Fruit fly (Drosophila melanogaster): Measurements from ENCODE around the gene GILT1.

GILT1 gene

DNA sequence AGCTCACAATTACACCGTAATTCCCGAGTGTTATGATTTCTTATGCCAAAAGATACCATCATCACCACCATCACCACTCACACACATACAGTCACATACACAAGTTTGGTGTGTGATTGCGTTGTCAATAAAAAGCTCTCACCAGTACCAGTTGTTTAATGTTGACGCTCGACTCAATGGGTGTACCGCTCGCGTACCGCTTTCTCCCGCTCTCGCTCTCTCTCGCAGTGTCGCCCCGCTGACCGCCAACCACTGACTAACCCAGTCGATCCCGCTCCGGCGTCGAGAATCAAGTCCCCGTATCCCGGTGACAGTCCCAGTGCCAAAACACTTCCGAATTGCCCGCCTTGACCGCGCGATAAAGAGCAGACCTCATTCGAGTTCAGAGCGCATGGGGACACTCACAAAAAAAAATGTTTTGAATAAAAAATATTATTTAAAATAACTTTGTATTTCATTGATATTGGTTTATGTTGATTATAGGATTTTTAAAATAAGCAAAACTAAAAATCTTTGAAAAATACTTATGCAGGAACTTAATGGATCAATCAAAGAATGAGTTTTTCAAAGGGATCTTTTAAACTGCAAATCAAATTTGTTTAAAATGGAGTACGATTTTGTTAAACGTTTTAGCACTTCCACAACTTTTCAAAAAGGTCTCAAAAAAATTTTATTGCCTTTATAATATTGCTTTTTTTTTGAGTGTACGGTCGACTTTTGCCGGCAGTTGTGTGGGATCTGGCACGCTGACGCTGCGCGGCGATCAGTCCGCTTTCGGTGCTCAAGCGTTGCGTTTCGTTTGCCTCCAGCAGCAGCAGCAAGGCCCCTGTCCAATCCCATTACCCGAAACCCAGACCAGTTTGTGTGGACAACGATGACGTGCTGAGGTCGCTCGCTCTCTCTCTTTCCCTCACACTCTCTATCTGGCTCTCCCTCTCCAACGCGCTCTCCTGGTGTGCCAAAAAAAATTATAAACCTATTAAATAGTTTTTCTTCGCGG, 37.2 kb downstream of the GILT1 start, which contains the start of gene Dic1 (continued):
- TF ChIP-seq CG12236 (GFP tag; optimal IDR thresholded peaks at IDR 0.05) (peak; percentile 77), CG4617 (GFP tag; optimal IDR thresholded peaks at IDR 0.05; ENCODE audit: borderline replicate concordance) (peak; percentile 84), CG7372 (GFP tag; IDR thresholded peaks at IDR 0.05) (peak; percentile 92), ken (GFP tag; IDR thresholded peaks at IDR 0.05) (peak; percentile 84; the same call in 2 of the 3 replicates), Camta (GFP tag; optimal IDR thresholded peaks at IDR 0.05) (peak; percentile 95), CG3407 (GFP tag; optimal IDR thresholded peaks at IDR 0.05) (peak; percentile 93), lilli (GFP tag; optimal IDR thresholded peaks at IDR 0.05) (peak; percentile 97), Trl (optimal IDR thresholded peaks at IDR 0.05) (peak; percentile 74 to 86), Trl (GFP tag; optimal IDR thresholded peaks at IDR 0.05) (peak; percentile 80), pho (GFP tag; optimal IDR thresholded peaks at IDR 0.05) (peak; percentile 95), pan (optimal IDR thresholded peaks at IDR 0.05) (no peak), pan (GFP tag; optimal IDR thresholded peaks at IDR 0.05 in 1 of 2, IDR thresholded peaks at IDR 0.05 in 1 of 2) (peak in 1 of 2 experiments; percentile 93), kah (GFP tag; optimal IDR thresholded peaks at IDR 0.05) (peak; percentile 93), br (optimal IDR thresholded peaks at IDR 0.05) (no peak), Adf1 (GFP tag; IDR thresholded peaks at IDR 0.05) (peak; percentile 73), bab2 (GFP tag; optimal IDR thresholded peaks at IDR 0.05) (peak; percentile 90), CG7786 (GFP tag; optimal IDR thresholded peaks at IDR 0.05) (peak; percentile 91), CG12299 (tag; optimal IDR thresholded peaks at IDR 0.05) (peak; percentile 91), ttk (GFP tag; IDR thresholded peaks at IDR 0.05) (peak; percentile 85), CG4404 (GFP tag; IDR thresholded peaks at IDR 0.05) (peak; percentile 82), CG8281 (tag; optimal IDR thresholded peaks at IDR 0.05) (peak; percentile 87), ro (GFP tag; IDR thresholded peaks at IDR 0.05) (peak; percentile 74), phol (tag; optimal IDR thresholded peaks at IDR 0.05) (peak; percentile 98), Dfd (GFP tag; optimal IDR thresholded peaks at IDR 0.05) (peak in 1 of 2 experiments; percentile 35), Fer3 (tag; optimal IDR thresholded peaks at IDR 0.05) (peak; percentile 97), Optix (GFP tag; IDR thresholded peaks at IDR 0.05) (peak; percentile 37; the same call in 1 of the 3 replicates), ranshi (GFP tag; IDR thresholded peaks at IDR 0.05) (peak; percentile 89), CG16779 (GFP tag; IDR thresholded peaks at IDR 0.05) (peak; percentile 65; the same call in 1 of the 2 replicates), Ravus (GFP tag; IDR thresholded peaks at IDR 0.05) (peak; percentile 69), CG4424 (GFP tag; optimal IDR thresholded peaks at IDR 0.05) (peak; percentile 97), CG32772 (GFP tag; IDR thresholded peaks at IDR 0.05) (peak; percentile 75), otp (GFP tag; IDR thresholded peaks at IDR 0.05) (peak; percentile 71; the same call in 2 of the 3 replicates), Hmx (GFP tag; optimal IDR thresholded peaks at IDR 0.05) (peak; percentile 88), CG1603 (tag; optimal IDR thresholded peaks at IDR 0.05) (peak; percentile 67), Six4 (GFP tag; optimal IDR thresholded peaks at IDR 0.05) (peak; percentile 93), CG10321 (GFP tag; IDR thresholded peaks at IDR 0.05) (peak; percentile 30; the same call in 1 of the 2 replicates), her (GFP tag; optimal IDR thresholded peaks at IDR 0.05) (peak; percentile 78), gt (GFP tag; IDR thresholded peaks at IDR 0.05) (peak; percentile 69), crol (GFP tag; IDR thresholded peaks at IDR 0.05) (peak; percentile 54), Doc3 (GFP tag; IDR thresholded peaks at IDR 0.05; ENCODE audit: partially characterized antibody) (no peak), tap (tag; optimal IDR thresholded peaks at IDR 0.05) (peak; percentile 91), dmrt99B (tag; optimal IDR thresholded peaks at IDR 0.05) (peak; percentile 98), zfh1 (GFP tag; IDR thresholded peaks at IDR 0.05) (peak; percentile 83), ash1 (GFP tag; optimal IDR thresholded peaks at IDR 0.05) (no peak), tx (GFP tag; optimal IDR thresholded peaks at IDR 0.05) (peak; percentile 79), CG16863 (GFP tag; optimal IDR thresholded peaks at IDR 0.05) (peak; percentile 87), dati (GFP tag; IDR thresholded peaks at IDR 0.05) (peak; percentile 77), Doc2 (GFP tag; IDR thresholded peaks at IDR 0.05) (0 out of 2 replicates have a peak, but pooled peaks have one; percentile 37), CG15514 (GFP tag; optimal IDR thresholded peaks at IDR 0.05) (peak; percentile 90), TFAM (GFP tag; optimal IDR thresholded peaks at IDR 0.05) (peak; percentile 65)
